Worm (Caenorhabditis elegans) whole organism, mixed stage, embryonic: ENCODE measurements around the gene syd-9.

ENCODE experiments used
- bed-3 ChIP-seq: fragments of 200-800 bp; sonication (Bioruptor generic); optimal IDR thresholded peaks from 3 replicates; lab custom pipeline; 2018; ENCODE audit warnings: mild to moderate bottlenecking, missing genetic modification characterization, moderate library complexity, missing compliant biosample characterization
- ceh-39 ChIP-seq: fragments of 150-350 bp; optimal IDR thresholded peaks from 2 replicates; lab custom pipeline; 2014; ENCODE audit warnings: missing biosample characterization, missing genetic modification characterization
- ceh-43 ChIP-seq: fragments of 200-800 bp; sonication (Bioruptor generic); optimal IDR thresholded peaks from 2 replicates; lab custom pipeline; 2018; ENCODE audit warnings: mild to moderate bottlenecking, missing genetic modification characterization, moderate library complexity, missing compliant biosample characterization
- ceh-83 ChIP-seq: fragments of 200-800 bp; sonication (Bioruptor generic); optimal IDR thresholded peaks from 2 replicates; lab custom pipeline; 2018; ENCODE audit warnings: mild to moderate bottlenecking, missing genetic modification characterization, missing compliant biosample characterization
- ces-1 ChIP-seq: fragments of 150-350 bp; optimal IDR thresholded peaks from 2 replicates; lab custom pipeline; 2014; ENCODE audit warnings: missing biosample characterization, missing genetic modification reagents, missing genetic modification characterization
- cnd-1 ChIP-seq: fragments of 200-800 bp; sonication (Bioruptor generic); optimal IDR thresholded peaks from 2 replicates; lab custom pipeline; 2018; ENCODE audit warnings: mild to moderate bottlenecking, missing genetic modification characterization, missing compliant biosample characterization
- drap-1 ChIP-seq: fragments of 200-800 bp; sonication (Bioruptor generic); optimal IDR thresholded peaks from 3 replicates; lab custom pipeline; 2018; ENCODE audit warnings: mild to moderate bottlenecking, missing genetic modification characterization, missing compliant biosample characterization
- elt-3 ChIP-seq: fragments of 150-350 bp; optimal IDR thresholded peaks from 2 replicates; lab custom pipeline; 2014; ENCODE audit warnings: missing biosample characterization, missing genetic modification characterization
- flh-1 ChIP-seq: fragments of 200-800 bp; sonication (Bioruptor generic); optimal IDR thresholded peaks from 2 replicates; lab custom pipeline; 2018; ENCODE audit warnings: mild to moderate bottlenecking, missing genetic modification characterization, moderate library complexity, missing compliant biosample characterization
- ham-2 ChIP-seq: fragments of 200-800 bp; sonication (Bioruptor generic); optimal IDR thresholded peaks from 2 replicates; lab custom pipeline; 2018; ENCODE audit warnings: mild to moderate bottlenecking, missing genetic modification characterization, missing compliant biosample characterization
- hlh-1 ChIP-seq: fragments of 150-350 bp; optimal IDR thresholded peaks from 2 replicates; lab custom pipeline; 2014; ENCODE audit warnings: missing biosample characterization, missing genetic modification reagents, missing genetic modification characterization
- lin-32 ChIP-seq: fragments of 200-800 bp; sonication (Bioruptor generic); optimal IDR thresholded peaks from 2 replicates; lab custom pipeline; 2018; ENCODE audit warnings: mild to moderate bottlenecking, missing genetic modification characterization, missing compliant biosample characterization
- mab-5 ChIP-seq: fragments of 150-350 bp; optimal IDR thresholded peaks from 2 replicates; lab custom pipeline; 2014; ENCODE audit warnings: missing biosample characterization, missing genetic modification characterization
- mep-1 ChIP-seq: fragments of 150-350 bp; optimal IDR thresholded peaks from 2 replicates; lab custom pipeline; 2017; ENCODE audit warnings: missing biosample characterization, missing genetic modification reagents, missing genetic modification characterization, inconsistent platforms
- mls-2 ChIP-seq: sonication (generic microtip); optimal IDR thresholded peaks from 2 replicates; lab custom pipeline; 2016; ENCODE audit warnings: mild to moderate bottlenecking, missing genetic modification characterization, moderate library complexity, missing compliant biosample characterization
- nhr-237 ChIP-seq: fragments of 150-350 bp; optimal IDR thresholded peaks from 2 replicates; lab custom pipeline; 2014; ENCODE audit warnings: missing biosample characterization, missing genetic modification characterization
- nhr-28 ChIP-seq: fragments of 150-350 bp; optimal IDR thresholded peaks from 2 replicates; lab custom pipeline; 2014; ENCODE audit warnings: missing biosample characterization, missing genetic modification characterization
- nhr-76 ChIP-seq: sonication (generic microtip); optimal IDR thresholded peaks from 2 replicates; lab custom pipeline; 2017; ENCODE audit warnings: missing biosample characterization, missing genetic modification characterization
- snpc-4 ChIP-seq: fragments of 150-350 bp; optimal IDR thresholded peaks from 2 replicates; lab custom pipeline; 2014; ENCODE audit warnings: missing biosample characterization, missing genetic modification characterization
- sptf-1 ChIP-seq: sonication (generic microtip); optimal IDR thresholded peaks from 2 replicates; lab custom pipeline; 2017; ENCODE audit warnings: mild to moderate bottlenecking, missing genetic modification characterization, moderate library complexity, missing compliant biosample characterization
- tbx-8 ChIP-seq: fragments of 200-800 bp; sonication (Bioruptor generic); optimal IDR thresholded peaks from 2 replicates; lab custom pipeline; 2018; ENCODE audit warnings: mild to moderate bottlenecking, missing genetic modification characterization, moderate library complexity, missing compliant biosample characterization
- unc-120 ChIP-seq: sonication (generic microtip); optimal IDR thresholded peaks from 2 replicates; lab custom pipeline; 2017; ENCODE audit warnings: missing genetic modification characterization, missing compliant biosample characterization; ENCODE audit not compliant: poor library complexity, severe bottlenecking
- unc-39 ChIP-seq: fragments of 150-350 bp; optimal IDR thresholded peaks from 2 replicates; lab custom pipeline; 2014; ENCODE audit warnings: missing biosample characterization, missing genetic modification characterization
- unc-62 ChIP-seq: fragments of 150-350 bp; optimal IDR thresholded peaks from 2 replicates; lab custom pipeline; 2014; ENCODE audit warnings: missing biosample characterization, missing genetic modification reagents, missing genetic modification characterization
- zip-8 ChIP-seq: fragments of 150-350 bp; optimal IDR thresholded peaks from 2 replicates; lab custom pipeline; 2014; ENCODE audit warnings: missing biosample characterization, missing genetic modification characterization
- ztf-11 ChIP-seq: fragments of 150-350 bp; optimal IDR thresholded peaks from 2 replicates; lab custom pipeline; 2014; ENCODE audit warnings: missing biosample characterization, missing genetic modification characterization

syd-9 gene

DNA sequence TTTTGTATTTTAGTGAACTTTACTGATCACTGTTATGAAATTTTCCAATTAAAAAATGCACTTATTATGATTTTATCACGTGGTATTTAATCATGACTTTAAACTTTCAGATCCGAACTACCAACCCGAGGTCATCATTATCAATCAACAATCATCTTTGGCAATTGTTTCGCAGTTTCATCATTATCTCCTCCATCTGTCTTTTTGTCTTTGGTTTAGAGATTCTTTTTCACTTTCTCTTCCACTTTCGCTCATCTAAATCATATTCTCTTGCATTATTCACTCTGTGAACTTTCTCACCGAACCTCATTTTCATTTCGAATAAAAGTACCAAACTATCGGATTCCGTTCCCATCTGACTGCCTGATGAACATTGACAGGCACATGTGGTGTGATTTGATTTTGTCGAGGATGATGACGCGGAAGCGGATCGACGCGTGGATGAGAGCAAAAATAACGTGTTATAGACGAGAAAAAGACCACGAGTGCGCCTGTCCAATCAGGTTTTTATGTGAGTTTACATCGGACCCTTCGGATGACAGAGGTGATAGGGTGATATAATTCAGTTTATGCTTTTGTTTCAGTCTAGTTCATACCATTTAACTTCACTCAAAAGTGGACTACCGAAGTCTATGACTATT, 7.3 kb upstream of the syd-9 start:
- TF ChIP-seq hlh-1 (tag; lab: Kevin White, UChicago) (peak; percentile 41), nhr-76 (no peak)

DNA sequence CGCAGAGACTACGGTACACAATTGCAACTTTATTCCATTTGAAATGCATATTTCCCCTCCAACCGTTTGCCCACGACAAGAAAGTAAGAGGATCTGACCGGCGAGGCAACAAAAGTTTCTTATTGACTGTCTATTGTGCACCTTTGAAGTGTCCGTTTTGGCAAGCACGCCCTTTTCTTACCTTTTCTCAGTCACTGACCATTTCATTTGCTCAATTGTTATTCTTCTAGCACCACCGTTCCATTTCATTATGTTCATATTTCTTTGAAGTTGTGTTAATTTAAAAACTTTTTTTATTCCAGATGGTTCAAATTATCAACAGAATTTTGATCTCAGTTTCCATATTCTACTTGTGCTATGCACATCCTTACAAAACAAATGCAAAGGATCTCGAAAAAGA, 6.5 kb upstream of the syd-9 start, which contains the start of gene spp-22:
spp-22 (plus strand) TSS at position 301 of the 400 bp plus-strand sequence.
- TF ChIP-seq ceh-43 (GFP tag; lab: Kevin White, UChicago) (no peak), sptf-1 (tag; lab: Kevin White, UChicago) (no peak), ztf-11 (tag; lab: Kevin White, UChicago) (no peak), nhr-237 (tag; lab: Kevin White, UChicago) (no peak), ham-2 (GFP tag; lab: Kevin White, UChicago) (no peak)

DNA sequence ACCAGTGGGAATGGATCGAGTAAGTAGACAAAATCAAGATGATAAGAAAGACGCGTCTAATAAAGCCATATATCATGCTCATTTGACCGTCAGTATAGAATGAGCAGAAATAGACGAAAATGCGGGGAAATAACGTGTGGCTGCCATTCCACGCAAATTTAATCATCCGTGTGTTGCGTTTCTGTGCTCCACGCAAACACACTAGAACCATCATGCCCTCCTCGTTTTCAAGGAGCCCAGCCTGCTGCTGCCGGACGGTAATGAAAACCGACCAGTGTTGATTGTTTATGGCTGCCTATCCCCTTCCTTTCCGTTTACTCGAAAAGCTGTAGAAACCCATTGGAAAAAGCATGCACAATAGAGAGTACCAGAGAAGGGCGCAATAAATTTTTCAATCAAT, 2.3 kb downstream of the syd-9 start:
- TF ChIP-seq ces-1 (GFP tag; lab: Kevin White, UChicago) (peak; percentile 63), flh-1 (GFP tag; lab: Kevin White, UChicago) (no peak), mls-2 (tag; lab: Kevin White, UChicago) (peak; percentile 54)

DNA sequence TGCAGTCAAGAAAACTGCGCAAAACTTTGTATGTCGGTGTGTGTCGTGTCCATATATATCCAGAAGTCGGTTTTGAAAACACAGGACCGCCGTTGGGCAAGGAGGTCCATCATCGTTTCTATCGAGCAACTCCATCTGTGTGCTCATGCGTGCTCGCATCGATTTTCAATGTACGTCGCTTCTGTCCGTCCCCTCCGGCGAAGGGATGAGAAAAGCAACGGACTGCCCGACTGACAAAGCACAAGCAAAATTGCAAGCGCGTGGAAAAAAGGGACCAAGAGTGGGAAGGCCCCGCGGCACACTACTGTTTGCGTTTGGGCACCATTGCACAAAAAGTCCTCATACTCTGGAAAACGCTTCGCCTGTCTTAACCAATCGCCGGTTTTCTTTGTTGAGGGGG, 4.5 kb downstream of the syd-9 start:
- no peak for TF ChIP-seq bed-3 (GFP tag; lab: Kevin White, UChicago)
- TF ChIP-seq mls-2 (tag; lab: Kevin White, UChicago) = peak; percentile 1
- no peak for TF ChIP-seq sptf-1 (tag; lab: Kevin White, UChicago)
- TF ChIP-seq ces-1 (GFP tag; lab: Kevin White, UChicago) = no peak
- TF ChIP-seq, all 35 proteins: peak for 1

DNA sequence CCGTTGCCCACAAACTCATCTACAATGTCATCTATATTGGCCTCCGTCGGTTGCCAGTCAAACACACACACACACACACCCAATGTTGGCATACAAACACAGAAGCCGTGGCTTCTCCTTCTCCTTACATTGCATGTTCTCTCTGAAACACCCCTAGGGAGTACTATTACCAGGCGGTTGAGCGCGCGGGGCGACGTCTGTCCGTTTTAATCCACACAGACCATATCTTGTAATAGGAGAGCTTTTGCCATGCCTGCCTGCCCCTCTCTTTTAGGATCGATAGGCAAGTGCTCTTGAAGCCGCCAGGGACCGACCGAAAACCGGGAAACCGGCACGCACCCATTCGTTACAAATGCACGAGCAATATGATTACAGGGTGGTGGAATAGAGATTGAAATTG, 6.6 kb downstream of the syd-9 start:
- peak; percentile 14 for TF ChIP-seq ces-1 (GFP tag; lab: Kevin White, UChicago)
- no peak for TF ChIP-seq drap-1

DNA sequence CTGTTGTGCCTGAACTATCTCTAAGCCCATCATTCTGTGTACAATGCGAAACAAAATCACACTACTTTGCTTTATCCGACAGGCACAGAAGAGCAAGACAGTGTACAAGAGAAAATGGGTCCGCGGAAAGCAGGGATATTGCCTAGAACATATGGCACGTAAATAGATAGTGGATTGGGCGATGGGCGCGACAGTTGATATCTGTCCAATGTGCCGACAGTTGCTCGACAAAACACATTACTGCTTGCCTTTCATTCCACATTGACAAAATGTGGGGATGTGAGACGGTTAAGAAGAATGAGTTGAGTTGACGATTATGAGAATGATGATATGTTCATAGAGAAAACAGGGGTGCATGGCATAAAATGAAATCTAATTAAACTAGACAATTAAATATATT, 7.1 kb downstream of the syd-9 start:
- TF ChIP-seq snpc-4 (tag; lab: Kevin White, UChicago) (no peak), tbx-8 (GFP tag; lab: Kevin White, UChicago) (no peak), nhr-28 (no peak), unc-62 (GFP tag; lab: Kevin White, UChicago) (peak; percentile 38), nhr-76 (no peak), unc-39 (tag; lab: Kevin White, UChicago) (no peak), mls-2 (tag; lab: Kevin White, UChicago) (no peak), elt-3 (tag; lab: Kevin White, UChicago) (no peak), mab-5 (tag; lab: Kevin White, UChicago) (no peak), unc-120 (tag; lab: Kevin White, UChicago) (peak; percentile 9), hlh-1 (tag; lab: Kevin White, UChicago) (peak; percentile 98)

DNA sequence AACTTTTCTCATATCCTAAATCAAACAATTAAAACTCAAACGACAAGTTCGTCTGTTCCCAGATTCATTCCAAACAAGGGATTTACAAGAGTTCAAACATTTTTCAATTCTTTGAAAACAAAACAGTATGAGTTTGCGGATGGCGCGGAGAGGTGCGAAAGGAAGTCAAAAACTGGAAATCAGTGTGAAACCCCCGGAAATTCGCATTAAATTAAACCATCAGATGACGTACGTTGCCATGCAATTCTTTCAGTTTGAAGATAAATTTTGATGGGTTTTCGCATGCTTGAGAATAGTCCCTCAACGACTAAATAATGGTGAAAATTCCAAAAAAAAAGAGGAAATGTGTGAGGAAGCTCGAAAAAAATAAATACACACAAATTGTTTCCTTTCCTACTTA, 11.5 kb downstream of the syd-9 start:
- no peak for TF ChIP-seq ham-2 (GFP tag; lab: Kevin White, UChicago)
- TF ChIP-seq mep-1 (tag; lab: Kevin White, UChicago) = no peak
- TF ChIP-seq cnd-1 (tag; lab: Kevin White, UChicago) = no peak
- TF ChIP-seq bed-3 (GFP tag; lab: Kevin White, UChicago) = no peak
- TF ChIP-seq flh-1 (GFP tag; lab: Kevin White, UChicago) = no peak
- no peak for TF ChIP-seq nhr-76
- TF ChIP-seq lin-32 (GFP tag; lab: Kevin White, UChicago) = no peak
- TF ChIP-seq ceh-83 (GFP tag; lab: Kevin White, UChicago) = no peak
- no peak for TF ChIP-seq nhr-28
- TF ChIP-seq sptf-1 (tag; lab: Kevin White, UChicago) = no peak
- TF ChIP-seq snpc-4 (tag; lab: Kevin White, UChicago) = no peak
- TF ChIP-seq drap-1 = no peak
- no peak for TF ChIP-seq ceh-39
- TF ChIP-seq mab-5 (tag; lab: Kevin White, UChicago) = no peak
- no peak for TF ChIP-seq ztf-11 (tag; lab: Kevin White, UChicago)
- no peak for TF ChIP-seq zip-8
- no peak for TF ChIP-seq nhr-237 (tag; lab: Kevin White, UChicago)
- no peak for TF ChIP-seq mls-2 (tag; lab: Kevin White, UChicago)
